Worm (Caenorhabditis elegans): ENCODE measurements around the gene T05B9.2.
"Not testable (repeated sequence)": the region's sequence is repeated elsewhere in the genome, so short reads cannot be mapped to it uniquely, and the experiment has no call there.

- TF ChIP-seq flt-1 (GFP tag; IDR thresholded peaks at IDR 0.05); cog-1 (tag; optimal IDR thresholded peaks at IDR 0.05): not testable (repeated sequence)
These were observed 44.0 kb upstream of the T05B9.2 start for ce11 chrII:11211661-11212060.

Data from whole organism, midembryonic.